Worm (Caenorhabditis elegans) whole organism, early embryonic: Measurements from ENCODE around the gene marb-1.

Source experiments
- B0310.2 ChIP-seq: sonication (generic microtip); optimal IDR thresholded peaks from 2 replicates; lab custom pipeline; 2016; ENCODE audit warnings: mild to moderate bottlenecking, missing genetic modification characterization, missing compliant biosample characterization
- F13C5.2 ChIP-seq: sonication (generic microtip); optimal IDR thresholded peaks from 2 replicates; lab custom pipeline; 2017; ENCODE audit warnings: mild to moderate bottlenecking, missing genetic modification characterization, inconsistent platforms, missing compliant biosample characterization
- aly-1 ChIP-seq: sonication (generic microtip); optimal IDR thresholded peaks from 2 replicates; lab custom pipeline; 2016; ENCODE audit warnings: missing genetic modification characterization, missing compliant biosample characterization
- ama-1 ChIP-seq: fragments of 150-350 bp; optimal IDR thresholded peaks from 2 replicates; lab custom pipeline; 2014
- ceh-13 ChIP-seq: fragments of 200-800 bp; sonication (Bioruptor generic); optimal IDR thresholded peaks from 2 replicates; lab custom pipeline; 2018; ENCODE audit warnings: mild to moderate bottlenecking, missing genetic modification characterization, missing compliant biosample characterization
- ceh-36 ChIP-seq: sonication (generic microtip); optimal IDR thresholded peaks from 2 replicates; lab custom pipeline; 2016; ENCODE audit warnings: missing genetic modification characterization, inconsistent platforms, missing compliant biosample characterization
- ets-7 ChIP-seq: sonication (generic microtip); optimal IDR thresholded peaks from 2 replicates; lab custom pipeline; 2016; ENCODE audit warnings: missing genotype, missing genetic modification characterization, missing compliant biosample characterization
- flt-1 ChIP-seq: fragments of 200-800 bp; sonication (Bioruptor generic); IDR thresholded peaks from 2 replicates; pipeline ENCODE4 v1.3.6; 2022; ENCODE audit warnings: missing genetic modification characterization, missing compliant biosample characterization
- hmbx-1 ChIP-seq: sonication (generic microtip); optimal IDR thresholded peaks from 2 replicates; lab custom pipeline; 2016; ENCODE audit warnings: mild to moderate bottlenecking, missing genetic modification characterization, missing compliant biosample characterization
- hmg-4 ChIP-seq: fragments of 200-800 bp; sonication (Bioruptor generic); optimal IDR thresholded peaks from 2 replicates; lab custom pipeline; 2018; ENCODE audit warnings: mild to moderate bottlenecking, missing genetic modification characterization, missing compliant biosample characterization
- hnd-1 ChIP-seq: sonication (generic microtip); optimal IDR thresholded peaks from 2 replicates; lab custom pipeline; 2016; ENCODE audit warnings: missing genetic modification characterization, missing compliant biosample characterization
- pes-1 ChIP-seq: fragments of 200-800 bp; sonication (Bioruptor generic); IDR thresholded peaks from 2 replicates; pipeline ENCODE4 v1.3.6; 2022; ENCODE audit warnings: missing genetic modification reagents, missing genetic modification characterization, missing compliant biosample characterization
- scrt-1 ChIP-seq: fragments of 200-800 bp; sonication (Bioruptor generic); IDR thresholded peaks from 2 replicates; pipeline ENCODE4 v1.3.6; 2022; ENCODE audit warnings: missing genetic modification characterization, missing compliant biosample characterization
- sea-1 ChIP-seq: fragments of 200-800 bp; sonication (Bioruptor generic); conservative IDR thresholded peaks from 2 replicates; pipeline ENCODE4 v1.3.6; 2022; ENCODE audit warnings: missing genetic modification characterization, missing compliant biosample characterization
- tbx-11 ChIP-seq: fragments of 200-800 bp; sonication (Bioruptor generic); IDR thresholded peaks from 2 replicates; pipeline ENCODE4 v1.3.6; 2022; ENCODE audit warnings: missing genetic modification characterization, missing compliant biosample characterization
- tbx-37 ChIP-seq: fragments of 200-800 bp; sonication (Bioruptor generic); conservative IDR thresholded peaks from 2 replicates; pipeline ENCODE4 v1.3.6; 2022; ENCODE audit warnings: missing genetic modification reagents, missing genetic modification characterization, missing compliant biosample characterization
- tra-4 ChIP-seq: sonication (generic microtip); optimal IDR thresholded peaks from 2 replicates; lab custom pipeline; 2017; ENCODE audit warnings: missing genetic modification characterization, missing compliant biosample characterization

marb-1 gene

DNA sequence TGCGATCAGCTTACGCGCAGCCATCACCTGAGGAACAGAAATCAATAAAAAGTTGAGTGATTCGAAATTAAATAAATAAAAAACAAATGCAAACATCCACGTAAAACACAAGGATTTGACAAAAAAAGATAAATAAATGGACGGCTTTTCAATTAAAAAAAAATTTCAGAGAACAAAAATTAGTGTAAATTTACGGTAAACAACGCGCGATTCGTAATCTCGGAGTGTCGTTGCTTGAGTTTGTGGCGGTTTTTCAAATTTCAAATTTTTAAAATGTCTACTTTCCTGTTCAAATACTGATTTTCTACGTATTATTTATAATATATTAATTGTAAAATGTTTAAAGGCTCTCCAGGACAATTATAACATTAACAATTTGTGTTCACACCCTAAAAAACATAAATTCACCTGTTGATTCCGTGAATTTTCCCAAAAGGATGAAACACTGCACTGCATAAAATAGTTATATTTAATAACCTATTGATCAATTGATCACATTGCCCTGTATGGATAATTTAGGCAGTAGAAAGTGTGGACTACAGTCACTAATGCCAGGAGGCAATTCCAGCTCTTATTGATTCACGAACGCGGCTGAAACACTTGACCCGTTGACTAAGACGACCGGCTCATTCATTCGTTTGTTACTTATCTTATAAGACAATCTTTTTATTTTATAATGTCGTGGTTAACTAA lies at the start of gene marb-1, which contains the start of gene F35G2.3:
Gene marb-1 (minus strand): TSS at position 27 of the 693 bp plus-strand sequence.
Gene F35G2.3 (plus strand): TSS at position 643 of the 693 bp plus-strand sequence.
- no peak for TF ChIP-seq F13C5.2
- no peak for TF ChIP-seq ets-7 (tag; lab: Kevin White, UChicago)
- no peak for TF ChIP-seq aly-1 (tag; lab: Kevin White, UChicago)
- TF ChIP-seq ceh-13 (GFP tag; lab: Kevin White, UChicago), result no peak
- TF ChIP-seq scrt-1 (GFP tag; lab: Robert Waterston, UW), result no peak
- no peak for TF ChIP-seq tbx-37
- no peak for TF ChIP-seq hnd-1
- no peak for TF ChIP-seq hmg-4
- TF ChIP-seq B0310.2 (tag; lab: Kevin White, UChicago), result no peak
- no peak for TF ChIP-seq ceh-36 (tag; lab: Kevin White, UChicago)

ce11 chrIV:12252579-12252978 lies 43.8 kb upstream of the marb-1 start, which contains the start of gene dnj-26:
Gene dnj-26, minus strand, starts transcription at chrIV:12252679.
- TF ChIP-seq ama-1 (lab: Kevin White, UChicago), result no peak
- TF ChIP-seq B0310.2 (tag; lab: Kevin White, UChicago), result no peak
- TF ChIP-seq hmbx-1 (tag; lab: Kevin White, UChicago), result no peak
- TF ChIP-seq tbx-11 (GFP tag; lab: Robert Waterston, UW), result no peak
- TF ChIP-seq aly-1 (tag; lab: Kevin White, UChicago), result no peak
- no peak for TF ChIP-seq flt-1 (GFP tag; lab: Robert Waterston, UW)
- TF ChIP-seq tbx-37, result no peak
- no peak for TF ChIP-seq ets-7 (tag; lab: Kevin White, UChicago)
- no peak for TF ChIP-seq hmg-4
- no peak for TF ChIP-seq scrt-1 (GFP tag; lab: Robert Waterston, UW)

- TF ChIP-seq aly-1 (tag; lab: Kevin White, UChicago) (no peak), tbx-11 (GFP tag; lab: Robert Waterston, UW) (no peak), hmg-4 (no peak), pes-1 (GFP tag; lab: Robert Waterston, UW) (no peak), flt-1 (GFP tag; lab: Robert Waterston, UW) (no peak), tbx-37 (no peak), sea-1 (GFP tag; lab: Robert Waterston, UW) (no peak), F13C5.2 (no peak), tra-4 (no peak), B0310.2 (tag; lab: Kevin White, UChicago) (no peak), ceh-36 (tag; lab: Kevin White, UChicago) (no peak), ama-1 (lab: Kevin White, UChicago) (no peak), ets-7 (tag; lab: Kevin White, UChicago) (no peak)
These were observed 35.9 kb upstream of the marb-1 start, which contains the start of gene sre-15 for ce11 chrIV:12244706-12245105. Gene sre-15, minus strand, starts transcription at chrIV:12244806.

DNA sequence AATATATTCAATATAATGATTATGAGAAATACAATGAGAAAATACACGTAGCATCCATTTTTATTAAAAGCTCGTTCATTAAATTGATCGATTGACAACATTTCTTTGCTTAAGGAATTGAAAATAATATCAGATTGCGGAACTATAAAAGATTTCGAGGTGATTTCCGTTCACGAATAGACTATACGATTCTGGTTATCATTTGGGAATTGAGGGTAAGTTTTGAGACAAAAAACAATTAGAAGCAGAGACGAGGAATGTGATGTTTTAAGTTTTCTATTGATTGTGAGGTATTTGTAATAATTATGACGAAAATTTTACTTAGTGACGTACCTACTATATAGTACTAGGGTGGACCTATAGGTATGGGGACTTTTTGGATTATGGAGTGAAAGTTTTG lies 30.0 kb upstream of the marb-1 start, which contains the start of gene sre-19:
Gene sre-19 (minus strand): TSS at position 101 of the 400 bp plus-strand sequence.
- TF ChIP-seq sea-1 (GFP tag; lab: Robert Waterston, UW) (no peak), scrt-1 (GFP tag; lab: Robert Waterston, UW) (no peak), ceh-36 (tag; lab: Kevin White, UChicago) (no peak), ceh-13 (GFP tag; lab: Kevin White, UChicago) (no peak), tra-4 (no peak), ets-7 (tag; lab: Kevin White, UChicago) (no peak), F13C5.2 (no peak), tbx-11 (GFP tag; lab: Robert Waterston, UW) (no peak), flt-1 (GFP tag; lab: Robert Waterston, UW) (no peak), ama-1 (lab: Kevin White, UChicago) (no peak), hmg-4 (no peak), B0310.2 (tag; lab: Kevin White, UChicago) (no peak), hnd-1 (no peak), pes-1 (GFP tag; lab: Robert Waterston, UW) (no peak), hmbx-1 (tag; lab: Kevin White, UChicago) (no peak), tbx-37 (no peak), aly-1 (tag; lab: Kevin White, UChicago) (no peak)

- no peak for TF ChIP-seq flt-1 (GFP tag; lab: Robert Waterston, UW)
- TF ChIP-seq tra-4, result no peak
- TF ChIP-seq tbx-11 (GFP tag; lab: Robert Waterston, UW), result no peak
- TF ChIP-seq hmbx-1 (tag; lab: Kevin White, UChicago), result no peak
- no peak for TF ChIP-seq F13C5.2
- no peak for TF ChIP-seq ets-7 (tag; lab: Kevin White, UChicago)
- TF ChIP-seq hmg-4, result no peak
These were observed 27.2 kb upstream of the marb-1 start, which contains the start of gene sre-16 for ce11 chrIV:12236011-12236410. Gene sre-16, minus strand, starts transcription at chrIV:12236111.

ce11 chrIV:12229679-12230078 lies 20.9 kb upstream of the marb-1 start, which contains the start of gene sre-18:
Gene sre-18, minus strand, starts transcription at chrIV:12229779.
- TF ChIP-seq F13C5.2 (no peak), tbx-11 (GFP tag; lab: Robert Waterston, UW) (no peak), ceh-13 (GFP tag; lab: Kevin White, UChicago) (no peak), B0310.2 (tag; lab: Kevin White, UChicago) (no peak), ets-7 (tag; lab: Kevin White, UChicago) (no peak), pes-1 (GFP tag; lab: Robert Waterston, UW) (no peak), tra-4 (no peak), hnd-1 (no peak), scrt-1 (GFP tag; lab: Robert Waterston, UW) (no peak), aly-1 (tag; lab: Kevin White, UChicago) (no peak), hmg-4 (no peak), flt-1 (GFP tag; lab: Robert Waterston, UW) (no peak), ceh-36 (tag; lab: Kevin White, UChicago) (no peak), hmbx-1 (tag; lab: Kevin White, UChicago) (no peak), sea-1 (GFP tag; lab: Robert Waterston, UW) (no peak), ama-1 (lab: Kevin White, UChicago) (no peak), tbx-37 (no peak)

ce11 chrIV:12227012-12227411 lies 18.2 kb upstream of the marb-1 start, which contains the start of gene mlt-3:
Gene mlt-3, minus strand, starts transcription at chrIV:12227112.
- no peak for TF ChIP-seq sea-1 (GFP tag; lab: Robert Waterston, UW)
- TF ChIP-seq tbx-11 (GFP tag; lab: Robert Waterston, UW), result no peak
- no peak for TF ChIP-seq pes-1 (GFP tag; lab: Robert Waterston, UW)
- no peak for TF ChIP-seq ets-7 (tag; lab: Kevin White, UChicago)
- no peak for TF ChIP-seq B0310.2 (tag; lab: Kevin White, UChicago)
- TF ChIP-seq F13C5.2, result no peak
- TF ChIP-seq ceh-36 (tag; lab: Kevin White, UChicago), result no peak
- TF ChIP-seq aly-1 (tag; lab: Kevin White, UChicago), result no peak
